Worm (Caenorhabditis elegans): ENCODE measurements around the gene CD4.11.

- TF ChIP-seq ztf-29 (GFP tag; IDR thresholded peaks at IDR 0.05) (no peak), ref-1 (GFP tag; conservative IDR thresholded peaks at IDR 0.05) (no peak), med-1 (GFP tag; optimal IDR thresholded peaks at IDR 0.05; ENCODE audit: insufficient read depth) (no peak)
Observed at ce11 chrV:5584293-5584776, 598 bp upstream of the CD4.11 start, which contains the start of gene pas-6.
